Fruit fly (Drosophila melanogaster) whole organism, wandering third instar larva: ENCODE data around the gene Mur2B.

Source experiments
- Abd-B ChIP-seq: fragments of >200 bp; optimal IDR thresholded peaks from 2 replicates; lab custom pipeline; 2017; ENCODE audit warnings: missing biosample characterization, missing genetic modification characterization
- CG32264 ChIP-seq: fragments of 200-800 bp; sonication (Bioruptor generic); optimal IDR thresholded peaks from 2 replicates; lab custom pipeline; 2016; ENCODE audit warnings: missing biosample characterization, missing genetic modification characterization
- CG9705 ChIP-seq: fragments of 200-800 bp; sonication (Bioruptor generic); optimal IDR thresholded peaks from 2 replicates; lab custom pipeline; 2018; ENCODE audit warnings: missing biosample characterization, mild to moderate bottlenecking, missing genetic modification characterization
- CrebA ChIP-seq: fragments of 200-800 bp; sonication (Bioruptor generic); optimal IDR thresholded peaks from 2 replicates; lab custom pipeline; 2016; ENCODE audit warnings: missing biosample characterization, mild to moderate bottlenecking, missing genetic modification characterization, borderline replicate concordance
- Dfd ChIP-seq: fragments of >200 bp; optimal IDR thresholded peaks from 2 replicates; lab custom pipeline; 2017; ENCODE audit warnings: missing biosample characterization, missing genetic modification characterization
- Dif ChIP-seq: fragments of 200-275, 200-300 bp; sonication (Bioruptor generic); optimal IDR thresholded peaks from 2 replicates; lab custom pipeline; 2018; ENCODE audit warnings: missing biosample characterization, missing genetic modification characterization; ENCODE audit not compliant: partially characterized antibody
- GATAd ChIP-seq: sonication (Bioruptor generic); optimal IDR thresholded peaks from 2 replicates; lab custom pipeline; 2016; ENCODE audit warnings: missing biosample characterization, missing genetic modification characterization
- HLH106 ChIP-seq: fragments of 200-800 bp; optimal IDR thresholded peaks from 3 replicates; lab custom pipeline; 2019; ENCODE audit warnings: missing biosample characterization, mild to moderate bottlenecking, missing genetic modification characterization, moderate library complexity
- Hnf4 ChIP-seq: fragments of 200-800 bp; sonication (Bioruptor generic); optimal IDR thresholded peaks from 2 replicates; lab custom pipeline; 2016; ENCODE audit warnings: missing biosample characterization, mild to moderate bottlenecking, missing genetic modification characterization
- Hr78 ChIP-seq: fragments of >200 bp; optimal IDR thresholded peaks from 2 replicates; lab custom pipeline; 2017; ENCODE audit warnings: missing biosample characterization, missing genetic modification characterization
- Hr83 ChIP-seq: fragments of 200-300 bp; sonication (Bioruptor generic); optimal IDR thresholded peaks from 2 replicates; lab custom pipeline; 2016; ENCODE audit warnings: missing biosample characterization, mild to moderate bottlenecking, missing genetic modification characterization, moderate library complexity; ENCODE audit not compliant: poor library complexity, severe bottlenecking
- Jra ChIP-seq: sonication (Bioruptor generic); optimal IDR thresholded peaks from 2 replicates; lab custom pipeline; 2016; ENCODE audit warnings: missing biosample characterization, missing genetic modification characterization
- Mio ChIP-seq: sonication (Bioruptor generic); optimal IDR thresholded peaks from 2 replicates; lab custom pipeline; 2016; ENCODE audit warnings: missing biosample characterization, missing genetic modification characterization
- Myc ChIP-seq: fragments of >200 bp; optimal IDR thresholded peaks from 2 replicates; lab custom pipeline; 2017
- N ChIP-seq: fragments of >200 bp; optimal IDR thresholded peaks from 2 replicates; lab custom pipeline; 2018; ENCODE audit warnings: missing biosample characterization, missing external identifiers, missing genetic modification characterization
- OdsH ChIP-seq: fragments of 200-800 bp; sonication (Bioruptor generic); optimal IDR thresholded peaks from 2 replicates; lab custom pipeline; 2016; ENCODE audit warnings: missing biosample characterization, mild to moderate bottlenecking, missing genetic modification characterization
- Rel ChIP-seq, 2 experiments: fragments of 200-800 bp; sonication (Bioruptor generic) in 1 of 2; optimal IDR thresholded peaks; 2 replicates in 1 of 2; 3 replicates in 1 of 2; lab custom pipeline; 2016 to 2019; ENCODE audit warnings: mild to moderate bottlenecking in 2 of 2, missing biosample characterization in 2 of 2, missing genetic modification characterization in 2 of 2, moderate library complexity in 1 of 2
- Sp1 ChIP-seq: fragments of 200-800 bp; sonication (Bioruptor generic); optimal IDR thresholded peaks from 3 replicates; lab custom pipeline; 2019; ENCODE audit warnings: missing biosample characterization, mild to moderate bottlenecking, missing genetic modification characterization, moderate library complexity
- Vsx2 ChIP-seq: fragments of 200-300, 225-300 bp; sonication (Bioruptor generic); optimal IDR thresholded peaks from 2 replicates; lab custom pipeline; 2018; ENCODE audit warnings: missing biosample characterization, missing genetic modification characterization; ENCODE audit not compliant: partially characterized antibody
- br ChIP-seq: fragments of 200-800 bp; sonication (Bioruptor generic); optimal IDR thresholded peaks from 2 replicates; lab custom pipeline; 2016; ENCODE audit warnings: missing biosample characterization, missing genetic modification characterization
- brk ChIP-seq: fragments of 200-800 bp; sonication (Bioruptor generic); optimal IDR thresholded peaks from 2 replicates; lab custom pipeline; 2016; ENCODE audit warnings: missing biosample characterization, mild to moderate bottlenecking, missing genetic modification characterization
- dl ChIP-seq, 2 experiments: fragments of 175-275, 200-275 bp in 1 of 2; fragments of 200-275 bp in 1 of 2; sonication (Bioruptor generic); optimal IDR thresholded peaks; lab custom pipeline; 2018; ENCODE audit warnings: mild to moderate bottlenecking in 2 of 2, missing biosample characterization in 2 of 2, missing genetic modification characterization in 2 of 2, moderate library complexity in 2 of 2; ENCODE audit not compliant: partially characterized antibody in 2 of 2, insufficient read depth in 1 of 2
- dmrt93B ChIP-seq: fragments of 200-800 bp; sonication (Bioruptor generic); optimal IDR thresholded peaks from 2 replicates; lab custom pipeline; 2018; ENCODE audit warnings: missing biosample characterization, mild to moderate bottlenecking, missing genetic modification characterization
- dsf ChIP-seq: sonication (Bioruptor generic); optimal IDR thresholded peaks from 2 replicates; lab custom pipeline; 2016; ENCODE audit warnings: missing biosample characterization, missing genetic modification characterization, borderline replicate concordance
- ey ChIP-seq: fragments of 200-800 bp; sonication (Bioruptor generic); optimal IDR thresholded peaks from 2 replicates; lab custom pipeline; 2016; ENCODE audit warnings: missing biosample characterization, missing genetic modification characterization
- foxo ChIP-seq, 2 experiments: fragments of 200-800 bp; sonication (Bioruptor generic); optimal IDR thresholded peaks; 2 replicates in 1 of 2; 3 replicates in 1 of 2; lab custom pipeline; 2016 to 2017; ENCODE audit warnings: missing biosample characterization in 2 of 2, missing genetic modification characterization in 2 of 2
- fru ChIP-seq: fragments of 200-800 bp; sonication (Bioruptor generic); optimal IDR thresholded peaks from 3 replicates; lab custom pipeline; 2016; ENCODE audit warnings: missing biosample characterization, mild to moderate bottlenecking, missing genetic modification characterization
- h ChIP-seq: fragments of 200-800 bp; sonication (Bioruptor generic); optimal IDR thresholded peaks from 3 replicates; lab custom pipeline; 2016; ENCODE audit warnings: missing biosample characterization, mild to moderate bottlenecking, missing genetic modification characterization
- jim ChIP-seq: fragments of 175-275, 200-325 bp; sonication (Bioruptor generic); optimal IDR thresholded peaks from 2 replicates; lab custom pipeline; 2016; ENCODE audit warnings: missing biosample characterization, mild to moderate bottlenecking, missing genetic modification characterization
- lola ChIP-seq: fragments of >200 bp; optimal IDR thresholded peaks from 2 replicates; lab custom pipeline; 2017; ENCODE audit warnings: missing biosample characterization, missing genetic modification characterization
- pan ChIP-seq: fragments of >200 bp; optimal IDR thresholded peaks from 2 replicates; lab custom pipeline; 2017
- psq ChIP-seq: fragments of 200-800 bp; sonication (Bioruptor generic); optimal IDR thresholded peaks from 3 replicates; lab custom pipeline; 2017; ENCODE audit warnings: missing biosample characterization, mild to moderate bottlenecking, missing genetic modification characterization, moderate library complexity
- rgr ChIP-seq: fragments of 200-800 bp; sonication (Bioruptor generic); optimal IDR thresholded peaks from 3 replicates; lab custom pipeline; 2016; ENCODE audit warnings: missing biosample characterization, mild to moderate bottlenecking, missing genetic modification characterization
- sage ChIP-seq: fragments of 200-800 bp; sonication (Bioruptor generic); optimal IDR thresholded peaks from 2 replicates; lab custom pipeline; 2016; ENCODE audit warnings: missing biosample characterization, mild to moderate bottlenecking, missing genetic modification characterization
- sv ChIP-seq: fragments of 200-800 bp; sonication (Bioruptor generic); optimal IDR thresholded peaks from 3 replicates; lab custom pipeline; 2016; ENCODE audit warnings: missing biosample characterization, missing genetic modification characterization
- tai ChIP-seq: sonication (Bioruptor generic); optimal IDR thresholded peaks from 2 replicates; lab custom pipeline; 2016; ENCODE audit warnings: missing biosample characterization, missing genetic modification characterization
- usp ChIP-seq: fragments of >200 bp; optimal IDR thresholded peaks from 2 replicates; lab custom pipeline; 2017; ENCODE audit warnings: missing biosample characterization, missing genetic modification characterization
- woc ChIP-seq: sonication (Bioruptor generic); optimal IDR thresholded peaks from 2 replicates; lab custom pipeline; 2016; ENCODE audit warnings: missing biosample characterization, mild to moderate bottlenecking, missing genetic modification characterization

The Mur2B gene

dm6 chrX:1507751-1508150 is 160.8 kb downstream of the Mur2B start, which contains the start of gene Nmdar2:
TSS of gene Nmdar2 (minus strand) at chrX:1507809.
- TF ChIP-seq rgr (GFP tag; lab: Kevin White, UChicago) (no peak), sv (no peak), HLH106 (tag; lab: Kevin White, UChicago) (no peak), woc (GFP tag; lab: Kevin White, UChicago) (no peak), Vsx2 (no peak), pan (lab: Kevin White, UChicago) (no peak), lola (GFP tag; lab: Kevin White, UChicago) (no peak), GATAd (GFP tag; lab: Kevin White, UChicago) (no peak), Rel (GFP tag; optimal IDR thresholded peaks at IDR 0.05; lab: Kevin White, UChicago) (no peak), Rel (tag; optimal IDR thresholded peaks at IDR 0.05; lab: Kevin White, UChicago) (no peak), h (GFP tag; lab: Kevin White, UChicago) (no peak), OdsH (no peak), dl (GFP tag; optimal IDR thresholded peaks at IDR 0.05; lab: Kevin White, UChicago; ENCODE audit: insufficient read depth in 1 of 2, partially characterized antibody in 2 of 2) (no peak), Hr78 (GFP tag; lab: Kevin White, UChicago) (no peak), Dif (GFP tag; lab: Kevin White, UChicago) (no peak), Mio (GFP tag; lab: Kevin White, UChicago) (no peak), fru (GFP tag; lab: Kevin White, UChicago) (no peak), br (GFP tag; lab: Kevin White, UChicago) (no peak), jim (GFP tag; lab: Kevin White, UChicago) (no peak), tai (no peak)
- TF ChIP-seq, all 38 proteins: peak for 0

dm6 chrX:1482840-1483518 is 185.6 kb downstream of the Mur2B start, which contains the start of the genes sta and inc:
TSS of gene sta (minus strand) at chrX:1483413.
TSS of gene inc (plus strand) at chrX:1483479.
- no peak for TF ChIP-seq N (GFP tag; lab: Kevin White, UChicago)
- TF ChIP-seq foxo (GFP tag; optimal IDR thresholded peaks at IDR 0.05; lab: Kevin White, UChicago), result peak in 1 of 2 experiments; percentile 68
- TF ChIP-seq Hr78 (GFP tag; lab: Kevin White, UChicago), result no peak
- TF ChIP-seq Hr83 (GFP tag; lab: Kevin White, UChicago), result peak; percentile 33
- TF ChIP-seq lola (GFP tag; lab: Kevin White, UChicago), result no peak
- no peak for TF ChIP-seq jim (GFP tag; lab: Kevin White, UChicago)
- TF ChIP-seq br (GFP tag; lab: Kevin White, UChicago), result peak; percentile 69
- peak; percentile 83 for TF ChIP-seq Sp1 (GFP tag; lab: Kevin White, UChicago)
- TF ChIP-seq Abd-B (GFP tag; lab: Kevin White, UChicago), result no peak
- no peak for TF ChIP-seq Hnf4 (GFP tag; lab: Kevin White, UChicago)
- peak; percentile 61 for TF ChIP-seq dmrt93B (GFP tag; lab: Kevin White, UChicago)
- TF ChIP-seq dsf (GFP tag; lab: Kevin White, UChicago), result no peak
- TF ChIP-seq Dif (GFP tag; lab: Kevin White, UChicago), result peak; percentile 68
- peak; percentile 83 for TF ChIP-seq rgr (GFP tag; lab: Kevin White, UChicago)
- TF ChIP-seq GATAd (GFP tag; lab: Kevin White, UChicago), result no peak
- no peak for TF ChIP-seq usp (GFP tag; lab: Kevin White, UChicago)
- peak; percentile 27 for TF ChIP-seq psq (GFP tag; lab: Kevin White, UChicago)
- TF ChIP-seq tai, result no peak
- TF ChIP-seq dl (GFP tag; optimal IDR thresholded peaks at IDR 0.05; lab: Kevin White, UChicago; ENCODE audit: insufficient read depth in 1 of 2, partially characterized antibody in 2 of 2), result no peak
- TF ChIP-seq sv, result peak; percentile 15
- no peak for TF ChIP-seq Vsx2
- no peak for TF ChIP-seq CrebA (GFP tag; lab: Kevin White, UChicago)
- peak; percentile 37 for TF ChIP-seq ey
- TF ChIP-seq OdsH, result peak; percentile 29
- TF ChIP-seq HLH106 (tag; lab: Kevin White, UChicago), result peak; percentile 72
- peak; percentile 9 for TF ChIP-seq woc (GFP tag; lab: Kevin White, UChicago)
- no peak for TF ChIP-seq Myc (lab: Kevin White, UChicago)
- TF ChIP-seq CG32264 (GFP tag; lab: Kevin White, UChicago), result no peak
- TF ChIP-seq fru (GFP tag; lab: Kevin White, UChicago), result peak; percentile 69
- TF ChIP-seq Jra, result no peak
- TF ChIP-seq Rel (GFP tag; optimal IDR thresholded peaks at IDR 0.05; lab: Kevin White, UChicago), result no peak
- TF ChIP-seq Rel (tag; optimal IDR thresholded peaks at IDR 0.05; lab: Kevin White, UChicago), result peak; percentile 72
- no peak for TF ChIP-seq Mio (GFP tag; lab: Kevin White, UChicago)
- TF ChIP-seq Dfd (GFP tag; lab: Kevin White, UChicago), result no peak
- no peak for TF ChIP-seq brk (GFP tag; lab: Kevin White, UChicago)
- TF ChIP-seq sage (GFP tag; lab: Kevin White, UChicago), result no peak
- peak; percentile 68 for TF ChIP-seq h (GFP tag; lab: Kevin White, UChicago)
- TF ChIP-seq pan (lab: Kevin White, UChicago), result no peak
- TF ChIP-seq CG9705 (GFP tag; lab: Kevin White, UChicago), result peak; percentile 66
